Worm (Caenorhabditis elegans): ENCODE measurements around the gene nhr-212.

nhr-212 gene

ce11 chrV:446574-446973 is 38.1 kb upstream of the nhr-212 start, which contains the start of gene srh-34:
TSS of gene srh-34 (minus strand) at chrV:446674.
- TF ChIP-seq F55B11.4 (tag; optimal IDR thresholded peaks at IDR 0.05; ENCODE audit: borderline replicate concordance, insufficient read depth) (no peak), nhr-120 (GFP tag; IDR thresholded peaks at IDR 0.05) (no peak), ztf-28 (GFP tag; IDR thresholded peaks at IDR 0.05) (no peak), nhr-80 (tag; optimal IDR thresholded peaks at IDR 0.05) (no peak)

DNA sequence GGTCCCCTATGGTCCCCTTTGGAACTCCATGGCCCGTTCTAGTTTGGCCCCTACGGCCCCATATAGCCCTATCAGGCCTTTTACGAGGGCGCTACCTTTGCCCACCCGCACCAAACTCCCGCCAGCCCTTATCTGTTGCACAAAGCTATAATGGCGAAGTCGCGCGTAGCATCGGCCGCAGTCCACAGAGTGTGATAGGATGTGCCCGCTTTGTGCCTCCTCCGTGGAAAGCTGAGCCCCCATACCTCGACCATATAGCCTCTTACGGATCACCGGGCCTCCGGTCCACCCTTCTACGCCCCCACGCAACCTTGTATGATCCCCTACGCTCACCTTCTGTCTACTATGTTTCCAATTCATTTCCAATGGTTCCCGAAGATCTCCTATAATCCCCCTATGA is 37.7 kb upstream of the nhr-212 start:
- TF ChIP-seq zfh-2 (GFP tag; conservative IDR thresholded peaks at IDR 0.05): peak; percentile 72
- TF ChIP-seq lin-26 (GFP tag; IDR thresholded peaks at IDR 0.05): 0 out of 2 replicates have a peak, but pooled peaks have one; percentile 39
- TF ChIP-seq tbp1 (GFP tag; optimal IDR thresholded peaks at IDR 0.05): no peak

- TF ChIP-seq bed-1 (GFP tag; IDR thresholded peaks at IDR 0.05): no peak
- no peak for TF ChIP-seq ceh-40 (GFP tag; IDR thresholded peaks at IDR 0.05)
These were observed 35.5 kb upstream of the nhr-212 start, which contains the start of gene srh-35 for ce11 chrV:449130-449529. TSS of gene srh-35 (minus strand) at chrV:449230.

ce11 chrV:449685-450084 is 35.0 kb upstream of the nhr-212 start, which contains the start of gene M02H5.8:
TSS of gene M02H5.8 (plus strand) at chrV:449981.
- no peak for TF ChIP-seq attf-3 (GFP tag; conservative IDR thresholded peaks at IDR 0.05)
- no peak for TF ChIP-seq madf-3 (GFP tag; IDR thresholded peaks at IDR 0.05)
- TF ChIP-seq hsf-1 (GFP tag; IDR thresholded peaks at IDR 0.05): no peak
- peak; percentile 72 for TF ChIP-seq nhr-80 (tag; optimal IDR thresholded peaks at IDR 0.05)
- TF ChIP-seq F52B5.7 (tag; optimal IDR thresholded peaks at IDR 0.05): no peak

ce11 chrV:450757-451501 is 33.7 kb upstream of the nhr-212 start, which contains the start of gene nhr-123:
TSS of gene nhr-123 (plus strand) at chrV:451451.
- TF ChIP-seq unc-130 (GFP tag; optimal IDR thresholded peaks at IDR 0.05): no peak
- TF ChIP-seq sptf-2 (GFP tag; optimal IDR thresholded peaks at IDR 0.05): no peak
- peak; percentile 15; the same call in 1 of the 2 replicates for TF ChIP-seq hmg-1.2 (GFP tag; IDR thresholded peaks at IDR 0.05)

DNA sequence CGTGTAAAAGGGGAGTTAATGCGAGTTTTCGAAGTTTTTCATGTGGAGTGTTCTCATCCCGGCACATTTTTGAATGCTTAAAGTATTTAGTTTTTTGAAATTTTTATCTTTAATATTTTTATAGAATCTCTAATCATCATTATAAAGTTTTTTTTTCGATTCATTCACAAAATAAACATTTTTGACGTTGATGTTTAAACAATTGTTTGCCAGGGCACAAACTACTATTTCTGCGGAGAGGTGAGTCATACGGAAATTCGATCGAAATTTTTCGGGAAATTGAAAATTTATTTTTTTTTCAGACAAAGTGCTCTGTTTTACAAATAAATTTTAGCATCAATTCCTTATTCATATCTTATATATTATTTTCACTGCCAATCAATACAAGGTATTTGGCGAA is 31.1 kb upstream of the nhr-212 start, which contains the start of gene nhr-98:
TSS of gene nhr-98 (plus strand) at position 301 of the 400 bp plus-strand sequence.
- TF ChIP-seq K12H6.12 (tag; optimal IDR thresholded peaks at IDR 0.05) (no peak), ama-1 (optimal IDR thresholded peaks at IDR 0.05) (no peak), ama-1 (GFP tag; optimal IDR thresholded peaks at IDR 0.05) (no peak), dpl-1 (GFP tag; optimal IDR thresholded peaks at IDR 0.05) (no peak), F37B4.10 (GFP tag; IDR thresholded peaks at IDR 0.05) (no peak), lir-1 (GFP tag; conservative IDR thresholded peaks at IDR 0.05) (no peak), let-607 (tag; optimal IDR thresholded peaks at IDR 0.05) (no peak), gei-17 (GFP tag; optimal IDR thresholded peaks at IDR 0.05) (no peak), madf-8 (GFP tag; conservative IDR thresholded peaks at IDR 0.05) (no peak), snpc-1.1 (tag; optimal IDR thresholded peaks at IDR 0.05; ENCODE audit: insufficient read depth) (no peak), ztf-3 (GFP tag; optimal IDR thresholded peaks at IDR 0.05) (no peak), K11D2.4 (GFP tag; IDR thresholded peaks at IDR 0.05) (no peak), pbrm-1 (GFP tag; IDR thresholded peaks at IDR 0.05) (no peak), madf-10 (tag; optimal IDR thresholded peaks at IDR 0.05) (no peak), B0261.1 (tag; optimal IDR thresholded peaks at IDR 0.05) (no peak), rec-8 (tag; optimal IDR thresholded peaks at IDR 0.05) (no peak), ceh-27 (GFP tag; optimal IDR thresholded peaks at IDR 0.05) (no peak), ekl-4 (GFP tag; IDR thresholded peaks at IDR 0.05) (no peak)

All from whole organism, young adult.